Fruit fly (Drosophila melanogaster): Measurements from ENCODE around the gene Chc.
A peak's percentile ranks its signal among the peaks of the same experiment; 100 is the strongest.

Chc gene

DNA sequence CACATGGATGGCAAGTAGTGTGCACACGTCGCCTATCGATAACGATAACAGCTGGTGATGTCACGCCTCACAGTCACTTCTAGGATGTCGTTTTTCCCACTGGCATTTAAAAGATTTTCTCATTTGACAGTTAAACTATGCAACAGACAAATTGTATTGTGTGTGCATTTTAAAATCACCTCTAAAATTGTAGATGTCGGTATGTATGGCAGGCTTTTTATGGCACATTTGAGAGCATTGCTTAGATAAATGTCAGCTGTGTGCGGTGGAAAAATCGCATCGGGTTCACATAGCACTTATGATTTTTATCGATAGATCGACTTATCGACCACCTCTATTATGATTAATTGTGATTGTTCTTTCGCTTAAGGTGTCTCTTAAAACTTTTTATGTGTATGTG lies 8.8 kb upstream of the Chc start, which contains the start of the genes ArgRS and CG8578:
Gene ArgRS, minus strand, starts transcription at position 7 of the 400 bp plus-strand sequence.
Gene CG8578, plus strand, starts transcription at position 338 of the 400 bp plus-strand sequence.
- TF ChIP-seq yki (optimal IDR thresholded peaks at IDR 0.05) (no peak), BtbVII (GFP tag; optimal IDR thresholded peaks at IDR 0.05) (no peak), NfI (GFP tag; optimal IDR thresholded peaks at IDR 0.05) (no peak), ken (GFP tag; IDR thresholded peaks at IDR 0.05) (no peak), ATbp (GFP tag; optimal IDR thresholded peaks at IDR 0.05) (no peak), CHES-1-like (GFP tag; optimal IDR thresholded peaks at IDR 0.05) (peak; percentile 52), CG4328 (GFP tag; optimal IDR thresholded peaks at IDR 0.05) (no peak), chm (GFP tag; IDR thresholded peaks at IDR 0.05) (no peak), Hmx (GFP tag; optimal IDR thresholded peaks at IDR 0.05) (no peak), Hr39 (optimal IDR thresholded peaks at IDR 0.05) (no peak), wdn (GFP tag; IDR thresholded peaks at IDR 0.05) (0 out of 2 replicates have a peak, but pooled peaks have one; percentile 26), zen (tag; optimal IDR thresholded peaks at IDR 0.05) (peak; percentile 34), cwo (GFP tag; optimal IDR thresholded peaks at IDR 0.05) (no peak), wek (GFP tag; optimal IDR thresholded peaks at IDR 0.05) (no peak), CG6813 (GFP tag; optimal IDR thresholded peaks at IDR 0.05) (no peak), vfl (GFP tag; optimal IDR thresholded peaks at IDR 0.05) (peak; percentile 23), CG12219 (GFP tag; optimal IDR thresholded peaks at IDR 0.05) (no peak), CG6689 (GFP tag; IDR thresholded peaks at IDR 0.05) (peak; percentile 83; the same call in 1 of the 2 replicates), caup (GFP tag; optimal IDR thresholded peaks at IDR 0.05; ENCODE audit: severe bottlenecking) (no peak), CG6765 (GFP tag; optimal IDR thresholded peaks at IDR 0.05) (no peak), CG11247 (GFP tag; IDR thresholded peaks at IDR 0.05) (no peak), jigr1 (GFP tag; IDR thresholded peaks at IDR 0.05) (no peak; the same call in 2 of the 3 replicates), pita (GFP tag; optimal IDR thresholded peaks at IDR 0.05) (no peak), B-H2 (GFP tag; optimal IDR thresholded peaks at IDR 0.05) (peak; percentile 13), salm (tag; optimal IDR thresholded peaks at IDR 0.05) (no peak), lab (GFP tag; optimal IDR thresholded peaks at IDR 0.05) (no peak), CG14050 (GFP tag; IDR thresholded peaks at IDR 0.05) (no peak), ap (GFP tag; IDR thresholded peaks at IDR 0.05) (no peak), p53 (GFP tag; optimal IDR thresholded peaks at IDR 0.05) (peak; percentile 57), CG15479 (GFP tag; optimal IDR thresholded peaks at IDR 0.05) (no peak), CG15073 (GFP tag; optimal IDR thresholded peaks at IDR 0.05) (no peak), schlank (tag; optimal IDR thresholded peaks at IDR 0.05) (peak; percentile 26), Oli (tag; optimal IDR thresholded peaks at IDR 0.05) (no peak), fu2 (GFP tag; optimal IDR thresholded peaks at IDR 0.05) (peak; percentile 38), CG4404 (GFP tag; IDR thresholded peaks at IDR 0.05) (peak; percentile 67), CG30403 (GFP tag; optimal IDR thresholded peaks at IDR 0.05) (peak; percentile 46), CG3065 (GFP tag; optimal IDR thresholded peaks at IDR 0.05) (no peak), lola (GFP tag; optimal IDR thresholded peaks at IDR 0.05) (peak in 1 of 3 experiments; percentile 26), mam (GFP tag; optimal IDR thresholded peaks at IDR 0.05) (peak; percentile 91), crol (GFP tag; IDR thresholded peaks at IDR 0.05) (no peak), klu (GFP tag; IDR thresholded peaks at IDR 0.05) (no peak; the same call in 1 of the 2 replicates), fd96Cb (tag; optimal IDR thresholded peaks at IDR 0.05) (peak; percentile 12), H15 (GFP tag; IDR thresholded peaks at IDR 0.05) (no peak), disco-r (GFP tag; optimal IDR thresholded peaks at IDR 0.05) (no peak), H2.0 (GFP tag; IDR thresholded peaks at IDR 0.05) (no peak), Doc2 (GFP tag; IDR thresholded peaks at IDR 0.05) (no peak), CG34224 (GFP tag; IDR thresholded peaks at IDR 0.05; ENCODE audit: partially characterized antibody) (no peak; the same call in none of the 3 replicates), CG32532 (GFP tag; IDR thresholded peaks at IDR 0.05) (no peak; the same call in 1 of the 2 replicates), zen2 (GFP tag; IDR thresholded peaks at IDR 0.05; ENCODE audit: partially characterized antibody) (no peak; the same call in 2 of the 3 replicates), CG1602 (GFP tag; optimal IDR thresholded peaks at IDR 0.05) (no peak), gce (GFP tag; IDR thresholded peaks at IDR 0.05) (no peak), Sry-δ (GFP tag; optimal IDR thresholded peaks at IDR 0.05) (peak; percentile 94)

All from whole organism, embryonic.